Worm (Caenorhabditis elegans): ENCODE data around the gene sre-27.

sre-27 gene

ce11 chrII:12417514-12417913 is at the start of gene sre-27:
Gene sre-27, minus strand, starts transcription at chrII:12417614.
- TF ChIP-seq cog-1 (tag; optimal IDR thresholded peaks at IDR 0.05) (no peak), ref-1 (GFP tag; conservative IDR thresholded peaks at IDR 0.05) (no peak), T22C8.4 (GFP tag; IDR thresholded peaks at IDR 0.05) (no peak), tab-1 (GFP tag; IDR thresholded peaks at IDR 0.05) (no peak), ztf-29 (GFP tag; IDR thresholded peaks at IDR 0.05) (no peak), ztf-23 (GFP tag; IDR thresholded peaks at IDR 0.05) (no peak), klf-2 (GFP tag; conservative IDR thresholded peaks at IDR 0.05) (no peak), flt-1 (GFP tag; IDR thresholded peaks at IDR 0.05) (no peak), med-1 (GFP tag; optimal IDR thresholded peaks at IDR 0.05; ENCODE audit: insufficient read depth) (no peak)

- no peak for TF ChIP-seq tab-1 (GFP tag; IDR thresholded peaks at IDR 0.05)
- no peak for TF ChIP-seq T22C8.4 (GFP tag; IDR thresholded peaks at IDR 0.05)
- TF ChIP-seq flt-1 (GFP tag; IDR thresholded peaks at IDR 0.05) = no peak
- no peak for TF ChIP-seq med-1 (GFP tag; optimal IDR thresholded peaks at IDR 0.05; ENCODE audit: insufficient read depth)
- no peak for TF ChIP-seq ztf-29 (GFP tag; IDR thresholded peaks at IDR 0.05)
- no peak for TF ChIP-seq ref-1 (GFP tag; conservative IDR thresholded peaks at IDR 0.05)
- no peak for TF ChIP-seq cog-1 (tag; optimal IDR thresholded peaks at IDR 0.05)
- no peak for TF ChIP-seq klf-2 (GFP tag; conservative IDR thresholded peaks at IDR 0.05)
- TF ChIP-seq ztf-23 (GFP tag; IDR thresholded peaks at IDR 0.05) = no peak
These were observed 49.6 kb upstream of the sre-27 start, which contains the start of gene srg-16 for ce11 chrII:12467047-12467446. Gene srg-16, plus strand, starts transcription at chrII:12467133.

DNA sequence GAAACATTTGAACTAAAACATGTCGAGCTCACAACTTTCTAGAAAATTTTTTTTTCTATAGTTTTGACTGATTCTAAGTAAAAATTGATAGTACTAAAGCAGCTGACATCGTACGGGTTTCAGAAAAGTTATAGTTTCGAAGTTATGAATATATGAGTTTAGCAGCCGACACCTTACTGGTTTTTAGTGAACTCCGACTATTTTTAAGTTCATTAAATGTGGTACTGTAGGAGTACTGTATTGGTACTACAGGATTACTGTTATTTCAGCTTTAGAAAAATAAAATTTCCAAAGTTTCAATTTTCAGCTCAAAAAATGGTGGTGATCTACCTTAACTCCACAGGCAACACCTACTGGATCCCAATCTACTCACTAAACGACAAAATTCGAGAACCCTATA is 48.1 kb upstream of the sre-27 start, which contains the start of gene sre-37:
Gene sre-37, plus strand, starts transcription at position 301 of the 400 bp plus-strand sequence.
- TF ChIP-seq ztf-29 (GFP tag; IDR thresholded peaks at IDR 0.05) = no peak

- TF ChIP-seq ztf-23 (GFP tag; IDR thresholded peaks at IDR 0.05) (no peak), ztf-29 (GFP tag; IDR thresholded peaks at IDR 0.05) (no peak), med-1 (GFP tag; optimal IDR thresholded peaks at IDR 0.05; ENCODE audit: insufficient read depth) (no peak), T22C8.4 (GFP tag; IDR thresholded peaks at IDR 0.05) (no peak; the same call in 1 of the 2 replicates), ref-1 (GFP tag; conservative IDR thresholded peaks at IDR 0.05) (no peak), tab-1 (GFP tag; IDR thresholded peaks at IDR 0.05) (no peak), klf-2 (GFP tag; conservative IDR thresholded peaks at IDR 0.05) (no peak), flt-1 (GFP tag; IDR thresholded peaks at IDR 0.05) (no peak), cog-1 (tag; optimal IDR thresholded peaks at IDR 0.05) (no peak)
These were observed 44.8 kb upstream of the sre-27 start, which contains the start of gene F15A4.2 for ce11 chrII:12462244-12462643. Gene F15A4.2, plus strand, starts transcription at chrII:12462544.

ce11 chrII:12460602-12461453 is 43.4 kb upstream of the sre-27 start, which contains the start of gene tag-280:
Gene tag-280, plus strand, starts transcription at chrII:12460652.
- TF ChIP-seq ztf-29 (GFP tag; IDR thresholded peaks at IDR 0.05) = no peak

ce11 chrII:12459422-12459821 is 42.0 kb upstream of the sre-27 start, which contains the start of gene tag-281:
Gene tag-281, plus strand, starts transcription at chrII:12459761.
- TF ChIP-seq T22C8.4 (GFP tag; IDR thresholded peaks at IDR 0.05) (no peak), cog-1 (tag; optimal IDR thresholded peaks at IDR 0.05) (peak; percentile 48), flt-1 (GFP tag; IDR thresholded peaks at IDR 0.05) (no peak), ztf-23 (GFP tag; IDR thresholded peaks at IDR 0.05) (0 out of 2 replicates have a peak, but pooled peaks have one; percentile 44), klf-2 (GFP tag; conservative IDR thresholded peaks at IDR 0.05) (no peak)

DNA sequence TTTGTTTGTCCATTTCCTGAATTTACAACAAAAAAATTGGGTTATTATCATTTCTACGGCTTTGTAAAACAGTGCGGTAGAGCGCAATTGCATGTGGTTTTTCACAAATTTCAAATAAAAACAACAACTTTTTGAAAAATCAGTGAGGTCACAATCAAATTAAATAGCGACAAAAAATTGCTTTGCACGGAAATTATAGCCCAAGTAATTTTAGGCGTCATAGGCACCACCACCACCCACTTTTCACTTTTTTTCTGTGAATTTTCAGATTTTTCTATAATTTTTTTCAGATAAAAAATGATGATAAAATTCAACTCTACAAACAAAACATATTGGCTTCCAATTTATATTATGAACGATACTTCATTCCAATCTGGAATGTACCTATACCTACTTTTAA is 39.9 kb upstream of the sre-27 start, which contains the start of gene sre-38:
Gene sre-38, plus strand, starts transcription at position 301 of the 400 bp plus-strand sequence.
- TF ChIP-seq tab-1 (GFP tag; IDR thresholded peaks at IDR 0.05) (no peak), flt-1 (GFP tag; IDR thresholded peaks at IDR 0.05) (no peak), ztf-29 (GFP tag; IDR thresholded peaks at IDR 0.05) (no peak), ref-1 (GFP tag; conservative IDR thresholded peaks at IDR 0.05) (no peak), cog-1 (tag; optimal IDR thresholded peaks at IDR 0.05) (no peak), T22C8.4 (GFP tag; IDR thresholded peaks at IDR 0.05) (no peak), klf-2 (GFP tag; conservative IDR thresholded peaks at IDR 0.05) (no peak), med-1 (GFP tag; optimal IDR thresholded peaks at IDR 0.05; ENCODE audit: insufficient read depth) (no peak), ztf-23 (GFP tag; IDR thresholded peaks at IDR 0.05) (no peak)

ce11 chrII:12456633-12457032 is 39.2 kb upstream of the sre-27 start, which contains the start of gene sre-32:
Gene sre-32, minus strand, starts transcription at chrII:12456733.
- no peak for TF ChIP-seq T22C8.4 (GFP tag; IDR thresholded peaks at IDR 0.05)
- TF ChIP-seq tab-1 (GFP tag; IDR thresholded peaks at IDR 0.05) = 0 out of 2 replicates have a peak, but pooled peaks have one; percentile 42

DNA sequence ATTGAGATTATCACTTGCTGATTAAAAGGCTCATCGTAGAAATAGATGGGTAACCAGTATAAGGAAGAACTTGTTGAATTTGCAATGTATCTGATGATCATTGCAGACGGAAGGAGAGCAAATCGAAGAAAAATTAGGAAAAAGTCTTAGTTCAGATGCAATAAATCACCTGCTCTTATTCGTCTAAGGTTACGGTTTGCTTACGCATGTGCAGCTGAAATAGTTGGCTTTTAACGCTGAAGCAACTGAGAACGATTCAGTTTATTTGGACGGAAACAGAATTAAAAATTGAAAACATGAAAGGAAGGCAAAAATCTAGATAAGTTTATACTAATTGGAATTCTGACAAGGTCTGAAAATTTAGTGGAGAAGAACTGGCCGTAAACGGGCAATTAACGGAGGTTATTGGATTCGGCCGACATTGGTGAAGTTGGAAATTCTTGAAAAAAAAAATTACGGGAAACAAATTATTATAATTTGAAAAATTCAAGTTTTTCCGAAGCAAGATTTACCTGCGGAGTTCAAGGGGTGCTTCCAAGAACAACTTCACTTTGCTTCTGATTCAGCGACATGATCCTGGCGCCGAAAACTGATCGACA is 35.4 kb upstream of the sre-27 start, which contains the start of the genes sre-35 and sre-33:
Gene sre-35, minus strand, starts transcription at position 101 of the 599 bp plus-strand sequence.
Gene sre-33, plus strand, starts transcription at position 549 of the 599 bp plus-strand sequence.
- TF ChIP-seq med-1 (GFP tag; optimal IDR thresholded peaks at IDR 0.05; ENCODE audit: insufficient read depth) = no peak
- TF ChIP-seq ztf-23 (GFP tag; IDR thresholded peaks at IDR 0.05) = no peak
- no peak for TF ChIP-seq ztf-29 (GFP tag; IDR thresholded peaks at IDR 0.05)
- no peak for TF ChIP-seq ref-1 (GFP tag; conservative IDR thresholded peaks at IDR 0.05)
- TF ChIP-seq cog-1 (tag; optimal IDR thresholded peaks at IDR 0.05) = no peak
- TF ChIP-seq flt-1 (GFP tag; IDR thresholded peaks at IDR 0.05) = no peak

- TF ChIP-seq cog-1 (tag; optimal IDR thresholded peaks at IDR 0.05) (no peak), flt-1 (GFP tag; IDR thresholded peaks at IDR 0.05) (no peak), ref-1 (GFP tag; conservative IDR thresholded peaks at IDR 0.05) (no peak), med-1 (GFP tag; optimal IDR thresholded peaks at IDR 0.05; ENCODE audit: insufficient read depth) (no peak)
These were observed 32.4 kb upstream of the sre-27 start, which contains the start of gene sre-34 for ce11 chrII:12449849-12450248. Gene sre-34, plus strand, starts transcription at chrII:12450149.
